Worm (Caenorhabditis elegans): Measurements from ENCODE around the gene B0280.11.

ce11 chrIII:7100001-7100400 is 38.1 kb downstream of the B0280.11 start, which contains the start of gene ZK418.11:
- TF ChIP-seq elt-1 (tag; optimal IDR thresholded peaks at IDR 0.05; ENCODE audit: borderline replicate concordance, insufficient read depth) (no peak), snpc-4 (tag; optimal IDR thresholded peaks at IDR 0.05) (no peak)
